Fruit fly (Drosophila melanogaster): ENCODE results near the gene CG7829.

Gene CG7829

dm6 chr3R:29802753-29803313, 14.7 kb downstream of the CG7829 start, which contains the start of the genes Etfb and CG7789 (continued):
- TF ChIP-seq Stat92E (GFP tag; optimal IDR thresholded peaks at IDR 0.05) (no peak), CG2199 (GFP tag; IDR thresholded peaks at IDR 0.05) (no peak), Sox102F (GFP tag; optimal IDR thresholded peaks at IDR 0.05) (no peak), knrl (GFP tag; IDR thresholded peaks at IDR 0.05; ENCODE audit: partially characterized antibody) (peak; percentile 85), CG15696 (tag; optimal IDR thresholded peaks at IDR 0.05) (peak; percentile 65), CG1602 (GFP tag; optimal IDR thresholded peaks at IDR 0.05) (peak; percentile 62), CG8359 (GFP tag; optimal IDR thresholded peaks at IDR 0.05; ENCODE audit: borderline replicate concordance) (no peak), CG6272 (GFP tag; IDR thresholded peaks at IDR 0.05) (peak; percentile 78), CG11696 (GFP tag; IDR thresholded peaks at IDR 0.05) (no peak), zen (tag; optimal IDR thresholded peaks at IDR 0.05) (no peak), CG2120 (GFP tag; optimal IDR thresholded peaks at IDR 0.05) (peak; percentile 92), CG1603 (tag; optimal IDR thresholded peaks at IDR 0.05) (peak; percentile 87), Kr (GFP tag; optimal IDR thresholded peaks at IDR 0.05) (no peak), Fer3 (tag; optimal IDR thresholded peaks at IDR 0.05) (peak; percentile 78), inv (GFP tag; IDR thresholded peaks at IDR 0.05; ENCODE audit: partially characterized antibody) (peak; percentile 71), ap (GFP tag; IDR thresholded peaks at IDR 0.05) (peak; percentile 57), CG13624 (GFP tag; optimal IDR thresholded peaks at IDR 0.05) (peak; percentile 87), CG9437 (GFP tag; optimal IDR thresholded peaks at IDR 0.05) (no peak), lmd (GFP tag; IDR thresholded peaks at IDR 0.05) (peak; percentile 77), CTCF (GFP tag; optimal IDR thresholded peaks at IDR 0.05) (peak; percentile 19), lab (GFP tag; optimal IDR thresholded peaks at IDR 0.05) (no peak), CG12659 (GFP tag; optimal IDR thresholded peaks at IDR 0.05) (peak; percentile 86), dan (GFP tag; IDR thresholded peaks at IDR 0.05) (no peak), Hmx (GFP tag; optimal IDR thresholded peaks at IDR 0.05) (no peak), tll (GFP tag; optimal IDR thresholded peaks at IDR 0.05) (no peak), ken (GFP tag; IDR thresholded peaks at IDR 0.05) (peak; percentile 78), z (GFP tag; IDR thresholded peaks at IDR 0.05) (0 out of 3 replicates have a peak, but pooled peaks have one; percentile 6), Dek (tag; optimal IDR thresholded peaks at IDR 0.05) (peak; percentile 79), Dip3 (GFP tag; optimal IDR thresholded peaks at IDR 0.05) (peak; percentile 69), cad (GFP tag; optimal IDR thresholded peaks at IDR 0.05) (no peak), cato (GFP tag; optimal IDR thresholded peaks at IDR 0.05; ENCODE audit: borderline replicate concordance) (peak; percentile 57), tio (GFP tag; optimal IDR thresholded peaks at IDR 0.05) (no peak), Pdp1 (GFP tag; optimal IDR thresholded peaks at IDR 0.05) (peak; percentile 78 to 87), sob (GFP tag; IDR thresholded peaks at IDR 0.05) (peak; percentile 87), Mad (GFP tag; optimal IDR thresholded peaks at IDR 0.05) (peak; percentile 60), CG10321 (GFP tag; IDR thresholded peaks at IDR 0.05) (peak; percentile 54), hth (optimal IDR thresholded peaks at IDR 0.05) (no peak), CG5180 (GFP tag; optimal IDR thresholded peaks at IDR 0.05) (no peak), NFAT (GFP tag; IDR thresholded peaks at IDR 0.05) (peak; percentile 79; the same call in 1 of the 2 replicates), CG2889 (GFP tag; IDR thresholded peaks at IDR 0.05) (peak; percentile 54; the same call in 1 of the 3 replicates), caup (GFP tag; optimal IDR thresholded peaks at IDR 0.05; ENCODE audit: severe bottlenecking) (peak; percentile 63), Ptx1 (GFP tag; IDR thresholded peaks at IDR 0.05) (peak; percentile 78), CG17186 (GFP tag; optimal IDR thresholded peaks at IDR 0.05) (peak; percentile 44), CG30020 (tag; optimal IDR thresholded peaks at IDR 0.05) (peak; percentile 32), trem (tag; optimal IDR thresholded peaks at IDR 0.05) (peak; percentile 55), Neu2 (GFP tag; optimal IDR thresholded peaks at IDR 0.05; ENCODE audit: borderline replicate concordance) (no peak), lov (optimal IDR thresholded peaks at IDR 0.05) (no peak), lov (GFP tag; IDR thresholded peaks at IDR 0.05) (0 out of 3 replicates have a peak, but pooled peaks have one; percentile 16), CG8478 (optimal IDR thresholded peaks at IDR 0.05) (no peak), zfh1 (GFP tag; IDR thresholded peaks at IDR 0.05) (peak; percentile 78)

All from whole organism, embryonic.